Fruit fly (Drosophila melanogaster): ENCODE measurements around the gene ais.

ais gene

DNA sequence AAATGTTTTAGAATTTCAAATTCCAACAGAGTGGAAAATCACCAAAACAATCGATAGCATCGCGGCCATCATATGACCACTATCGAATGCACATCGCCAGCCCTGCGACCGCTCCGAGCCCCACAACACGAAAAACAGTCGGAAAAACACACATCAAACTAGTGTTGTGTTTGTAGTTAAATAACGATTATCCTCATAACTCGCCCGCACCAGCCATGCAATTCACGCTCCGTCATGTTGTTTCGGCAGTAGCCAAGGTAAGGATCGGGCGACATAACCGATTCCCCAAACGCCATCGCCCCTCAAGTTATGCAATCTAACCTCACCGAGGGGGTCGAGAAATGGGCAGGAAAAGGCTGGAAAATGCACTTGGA, 42.5 kb upstream of the ais start (continued):
- TF ChIP-seq CG11560 (tag; IDR thresholded peaks at IDR 0.05), result no peak; the same call in 2 of the 3 replicates
- TF ChIP-seq Bgb (GFP tag; IDR thresholded peaks at IDR 0.05; ENCODE audit: partially characterized antibody), result peak; percentile 76
- TF ChIP-seq lab (GFP tag; optimal IDR thresholded peaks at IDR 0.05), result no peak
- TF ChIP-seq disco-r (GFP tag; optimal IDR thresholded peaks at IDR 0.05), result no peak
- peak; percentile 30 for TF ChIP-seq Dp (GFP tag; optimal IDR thresholded peaks at IDR 0.05)
- no peak for TF ChIP-seq CG1233 (GFP tag; optimal IDR thresholded peaks at IDR 0.05)
- TF ChIP-seq vnd (GFP tag; IDR thresholded peaks at IDR 0.05; ENCODE audit: partially characterized antibody), result peak; percentile 69
- no peak for TF ChIP-seq CG10462 (GFP tag; optimal IDR thresholded peaks at IDR 0.05)
- TF ChIP-seq prd (optimal IDR thresholded peaks at IDR 0.05), result no peak
- no peak for TF ChIP-seq prd (GFP tag; IDR thresholded peaks at IDR 0.05)
- TF ChIP-seq CG14710 (tag; optimal IDR thresholded peaks at IDR 0.05), result no peak
- TF ChIP-seq CG18476 (GFP tag; optimal IDR thresholded peaks at IDR 0.05), result no peak
- no peak for TF ChIP-seq Max (GFP tag; optimal IDR thresholded peaks at IDR 0.05)
- TF ChIP-seq amos (GFP tag; IDR thresholded peaks at IDR 0.05; ENCODE audit: partially characterized antibody), result peak; percentile 83
- peak; percentile 71 for TF ChIP-seq ato (GFP tag; IDR thresholded peaks at IDR 0.05; ENCODE audit: partially characterized antibody)
- TF ChIP-seq Optix (GFP tag; IDR thresholded peaks at IDR 0.05), result no peak
- peak; percentile 57; the same call in 1 of the 2 replicates for TF ChIP-seq slbo (GFP tag; IDR thresholded peaks at IDR 0.05)
- TF ChIP-seq Sry-β (GFP tag; optimal IDR thresholded peaks at IDR 0.05), result no peak
- TF ChIP-seq stc (GFP tag; IDR thresholded peaks at IDR 0.05), result no peak
- peak; percentile 75 for TF ChIP-seq bigmax (GFP tag; optimal IDR thresholded peaks at IDR 0.05)
- TF ChIP-seq zf30C (GFP tag; optimal IDR thresholded peaks at IDR 0.05), result no peak
- TF ChIP-seq HLH4C (GFP tag; IDR thresholded peaks at IDR 0.05; ENCODE audit: partially characterized antibody), result peak; percentile 40; the same call in 2 of the 3 replicates
- TF ChIP-seq aop (GFP tag; IDR thresholded peaks at IDR 0.05), result no peak
- peak; percentile 58; the same call in 1 of the 2 replicates for TF ChIP-seq inv (GFP tag; IDR thresholded peaks at IDR 0.05; ENCODE audit: partially characterized antibody)
- no peak for TF ChIP-seq CG10431 (GFP tag; optimal IDR thresholded peaks at IDR 0.05)
- TF ChIP-seq Jarid2 (GFP tag; optimal IDR thresholded peaks at IDR 0.05), result no peak
- no peak for TF ChIP-seq Trl (optimal IDR thresholded peaks at IDR 0.05)
- TF ChIP-seq Trl (GFP tag; optimal IDR thresholded peaks at IDR 0.05), result no peak
- peak; percentile 87 for TF ChIP-seq CG6791 (GFP tag; IDR thresholded peaks at IDR 0.05; ENCODE audit: partially characterized antibody)
- peak; percentile 5 for TF ChIP-seq Hsf (GFP tag; optimal IDR thresholded peaks at IDR 0.05)
- TF ChIP-seq PHDP (tag; optimal IDR thresholded peaks at IDR 0.05), result no peak
- no peak for TF ChIP-seq CG11723 (GFP tag; optimal IDR thresholded peaks at IDR 0.05)
- TF ChIP-seq tll (GFP tag; optimal IDR thresholded peaks at IDR 0.05), result no peak
- no peak for TF ChIP-seq CG11456 (GFP tag; IDR thresholded peaks at IDR 0.05)
- no peak for TF ChIP-seq HHEX (GFP tag; optimal IDR thresholded peaks at IDR 0.05)
- TF ChIP-seq ara (GFP tag; IDR thresholded peaks at IDR 0.05), result no peak
- TF ChIP-seq D19B (GFP tag; optimal IDR thresholded peaks at IDR 0.05), result no peak
- TF ChIP-seq CG11695 (GFP tag; IDR thresholded peaks at IDR 0.05), result no peak
- no peak for TF ChIP-seq pnt (GFP tag; optimal IDR thresholded peaks at IDR 0.05)
- TF ChIP-seq Fer2 (tag; optimal IDR thresholded peaks at IDR 0.05), result no peak
- TF ChIP-seq Chrac-16 (GFP tag; optimal IDR thresholded peaks at IDR 0.05), result no peak
- no peak for TF ChIP-seq Med (GFP tag)
- TF ChIP-seq CG5180 (GFP tag; optimal IDR thresholded peaks at IDR 0.05), result peak; percentile 63
- TF ChIP-seq NfI (GFP tag; optimal IDR thresholded peaks at IDR 0.05), result no peak
- TF ChIP-seq pho (GFP tag; optimal IDR thresholded peaks at IDR 0.05), result no peak
- TF ChIP-seq wek (GFP tag; optimal IDR thresholded peaks at IDR 0.05), result no peak
- TF ChIP-seq CG16813 (GFP tag; IDR thresholded peaks at IDR 0.05; ENCODE audit: partially characterized antibody), result peak; percentile 67
- no peak for TF ChIP-seq CG17328 (GFP tag; IDR thresholded peaks at IDR 0.05)
- TF ChIP-seq sisA (GFP tag; IDR thresholded peaks at IDR 0.05), result peak; percentile 11; the same call in 1 of the 2 replicates
- TF ChIP-seq sc (optimal IDR thresholded peaks at IDR 0.05), result no peak
- TF ChIP-seq sc (GFP tag; optimal IDR thresholded peaks at IDR 0.05), result no peak

All from whole organism, embryonic.